Worm (Caenorhabditis elegans) whole organism, early embryonic: ENCODE measurements around the gene srx-129.

Experiments
- B0310.2 ChIP-seq: sonication (generic microtip); optimal IDR thresholded peaks from 2 replicates; lab custom pipeline; 2016; ENCODE audit warnings: mild to moderate bottlenecking, missing genetic modification characterization, missing compliant biosample characterization
- aly-1 ChIP-seq: sonication (generic microtip); optimal IDR thresholded peaks from 2 replicates; lab custom pipeline; 2016; ENCODE audit warnings: missing genetic modification characterization, missing compliant biosample characterization
- ama-1 ChIP-seq: fragments of 150-350 bp; optimal IDR thresholded peaks from 2 replicates; lab custom pipeline; 2014
- ceh-13 ChIP-seq: fragments of 200-800 bp; sonication (Bioruptor generic); optimal IDR thresholded peaks from 2 replicates; lab custom pipeline; 2018; ENCODE audit warnings: mild to moderate bottlenecking, missing genetic modification characterization, missing compliant biosample characterization
- ets-7 ChIP-seq: sonication (generic microtip); optimal IDR thresholded peaks from 2 replicates; lab custom pipeline; 2016; ENCODE audit warnings: missing genotype, missing genetic modification characterization, missing compliant biosample characterization
- flt-1 ChIP-seq: fragments of 200-800 bp; sonication (Bioruptor generic); IDR thresholded peaks from 2 replicates; pipeline ENCODE4 v1.3.6; 2022; ENCODE audit warnings: missing genetic modification characterization, missing compliant biosample characterization
- hmg-4 ChIP-seq: fragments of 200-800 bp; sonication (Bioruptor generic); optimal IDR thresholded peaks from 2 replicates; lab custom pipeline; 2018; ENCODE audit warnings: mild to moderate bottlenecking, missing genetic modification characterization, missing compliant biosample characterization
- hnd-1 ChIP-seq: sonication (generic microtip); optimal IDR thresholded peaks from 2 replicates; lab custom pipeline; 2016; ENCODE audit warnings: missing genetic modification characterization, missing compliant biosample characterization
- pes-1 ChIP-seq: fragments of 200-800 bp; sonication (Bioruptor generic); IDR thresholded peaks from 2 replicates; pipeline ENCODE4 v1.3.6; 2022; ENCODE audit warnings: missing genetic modification reagents, missing genetic modification characterization, missing compliant biosample characterization
- scrt-1 ChIP-seq: fragments of 200-800 bp; sonication (Bioruptor generic); IDR thresholded peaks from 2 replicates; pipeline ENCODE4 v1.3.6; 2022; ENCODE audit warnings: missing genetic modification characterization, missing compliant biosample characterization
- tbx-37 ChIP-seq: fragments of 200-800 bp; sonication (Bioruptor generic); conservative IDR thresholded peaks from 2 replicates; pipeline ENCODE4 v1.3.6; 2022; ENCODE audit warnings: missing genetic modification reagents, missing genetic modification characterization, missing compliant biosample characterization
- tra-4 ChIP-seq: sonication (generic microtip); optimal IDR thresholded peaks from 2 replicates; lab custom pipeline; 2017; ENCODE audit warnings: missing genetic modification characterization, missing compliant biosample characterization

- no peak for TF ChIP-seq ama-1 (lab: Kevin White, UChicago)
- TF ChIP-seq aly-1 (tag; lab: Kevin White, UChicago), result no peak
- no peak for TF ChIP-seq scrt-1 (GFP tag; lab: Robert Waterston, UW)
- TF ChIP-seq ceh-13 (GFP tag; lab: Kevin White, UChicago), result no peak
- TF ChIP-seq hnd-1, result no peak
- TF ChIP-seq pes-1 (GFP tag; lab: Robert Waterston, UW), result no peak
- no peak for TF ChIP-seq tra-4 (tag; lab: Kevin White, UChicago)
- TF ChIP-seq flt-1 (GFP tag; lab: Robert Waterston, UW), result no peak
- no peak for TF ChIP-seq tbx-37 (GFP tag; lab: Robert Waterston, UW)
- TF ChIP-seq B0310.2 (tag; lab: Kevin White, UChicago), result no peak
- TF ChIP-seq hmg-4 (GFP tag; lab: Kevin White, UChicago), result no peak
- no peak for TF ChIP-seq ets-7 (tag; lab: Kevin White, UChicago)
These were observed 39.3 kb downstream of the srx-129 start for ce11 chrV:13873323-13873722.
